Fruit fly (Drosophila melanogaster) whole organism, embryonic: ENCODE measurements around the gene CG4953.
A peak's percentile ranks its signal among the peaks of the same experiment; 100 is the strongest.

Experiments
- B-H2 ChIP-seq: fragments of 200-800 bp; sonication (Bioruptor generic); optimal IDR thresholded peaks from 2 replicates; lab custom pipeline; 2018; ENCODE audit warnings: missing biosample characterization, mild to moderate bottlenecking, missing genetic modification characterization
- Bgb ChIP-seq: fragments of 200-800 bp; sonication (Bioruptor generic); IDR thresholded peaks from 2 replicates; pipeline ENCODE4 v1.3.6; 2022; ENCODE audit warnings: missing biosample characterization, missing genetic modification characterization; ENCODE audit not compliant: partially characterized antibody
- CG13775 ChIP-seq: fragments of 200-800 bp; sonication (Bioruptor generic); optimal IDR thresholded peaks from 3 replicates; lab custom pipeline; 2017; ENCODE audit warnings: missing biosample characterization, mild to moderate bottlenecking, missing genetic modification characterization
- CG15479 ChIP-seq: fragments of 200-800 bp; sonication (Bioruptor generic); optimal IDR thresholded peaks from 3 replicates; lab custom pipeline; 2019; ENCODE audit warnings: missing biosample characterization, mild to moderate bottlenecking, missing genetic modification characterization, moderate library complexity
- CG1603 ChIP-seq: fragments of 200-800 bp; sonication (Bioruptor generic); optimal IDR thresholded peaks from 2 replicates; lab custom pipeline; 2019; ENCODE audit warnings: missing biosample characterization, mild to moderate bottlenecking, missing genetic modification characterization, moderate library complexity
- CG16813 ChIP-seq: fragments of 200-800 bp; sonication (Bioruptor generic); IDR thresholded peaks from 3 replicates; pipeline ENCODE4 v1.3.6; 2022; ENCODE audit warnings: missing biosample characterization, missing genetic modification characterization; ENCODE audit not compliant: partially characterized antibody
- CG17361 ChIP-seq: fragments of 200-800 bp; sonication (Bioruptor generic); IDR thresholded peaks from 3 replicates; pipeline ENCODE4 v1.3.6; 2022; ENCODE audit warnings: missing biosample characterization, missing genetic modification characterization
- CG17802 ChIP-seq: fragments of 200-800 bp; sonication (Bioruptor generic); optimal IDR thresholded peaks from 2 replicates; lab custom pipeline; 2018; ENCODE audit warnings: missing biosample characterization, mild to moderate bottlenecking, missing genetic modification characterization, moderate library complexity
- CG2116 ChIP-seq: fragments of 200-800 bp; sonication (Bioruptor generic); optimal IDR thresholded peaks from 3 replicates; lab custom pipeline; 2018; ENCODE audit warnings: missing biosample characterization, mild to moderate bottlenecking, missing genetic modification characterization
- CG2129 ChIP-seq: fragments of 200-800 bp; sonication (Bioruptor generic); IDR thresholded peaks from 2 replicates; pipeline ENCODE4 v1.3.6; 2022; ENCODE audit warnings: missing biosample characterization, missing genetic modification characterization; ENCODE audit not compliant: partially characterized antibody
- CG30020 ChIP-seq: fragments of 200-800 bp; optimal IDR thresholded peaks from 2 replicates; lab custom pipeline; 2019; ENCODE audit warnings: missing biosample characterization, mild to moderate bottlenecking, missing genetic modification characterization, moderate library complexity
- CG30403 ChIP-seq: fragments of 200-800 bp; sonication (Bioruptor generic); optimal IDR thresholded peaks from 3 replicates; lab custom pipeline; 2016; ENCODE audit warnings: missing biosample characterization, missing genetic modification characterization
- CG31224 ChIP-seq: fragments of 200-800 bp; sonication (Bioruptor generic); IDR thresholded peaks from 2 replicates; pipeline ENCODE4 v1.3.6; 2022; ENCODE audit warnings: missing biosample characterization, missing genetic modification characterization
- CG34224 ChIP-seq: fragments of 200-800 bp; sonication (Bioruptor generic); IDR thresholded peaks from 3 replicates; pipeline ENCODE4 v1.3.6; 2022; ENCODE audit warnings: missing biosample characterization, missing genetic modification characterization; ENCODE audit not compliant: partially characterized antibody
- CG3995 ChIP-seq: fragments of 200-800 bp; sonication (Bioruptor generic); optimal IDR thresholded peaks from 3 replicates; lab custom pipeline; 2016; ENCODE audit warnings: missing biosample characterization, missing genetic modification characterization
- CG42726 ChIP-seq: fragments of 200-800 bp; sonication (Bioruptor generic); IDR thresholded peaks from 2 replicates; pipeline ENCODE4 v1.3.6; 2022; ENCODE audit warnings: missing biosample characterization, missing genetic modification characterization; ENCODE audit not compliant: partially characterized antibody
- CG4617 ChIP-seq: fragments of 200-800 bp; sonication (Bioruptor generic); optimal IDR thresholded peaks from 3 replicates; lab custom pipeline; 2016; ENCODE audit warnings: missing biosample characterization, missing genetic modification characterization, borderline replicate concordance
- CG6791 ChIP-seq: fragments of 200-800 bp; sonication (Bioruptor generic); IDR thresholded peaks from 3 replicates; pipeline ENCODE4 v1.3.6; 2022; ENCODE audit warnings: missing biosample characterization, missing genetic modification characterization; ENCODE audit not compliant: partially characterized antibody
- CG8290 ChIP-seq, 3 experiments: fragments of 200-800 bp; sonication (Bioruptor generic); optimal IDR thresholded peaks; 2 replicates each; lab custom pipeline; 2016 to 2019; ENCODE audit warnings: missing biosample characterization in 3 of 3, missing genetic modification characterization in 3 of 3, mild to moderate bottlenecking in 2 of 3, moderate library complexity in 1 of 3
- CG8388 ChIP-seq: fragments of 200-800 bp; sonication (Bioruptor generic); optimal IDR thresholded peaks from 2 replicates; lab custom pipeline; 2019; ENCODE audit warnings: missing biosample characterization, mild to moderate bottlenecking, missing genetic modification characterization, moderate library complexity
- CG9727 ChIP-seq: fragments of 200-800 bp; sonication (Bioruptor generic); optimal IDR thresholded peaks from 3 replicates; lab custom pipeline; 2017; ENCODE audit warnings: missing biosample characterization, mild to moderate bottlenecking, missing genetic modification characterization
- CrebB ChIP-seq: fragments of 200-800 bp; sonication (Bioruptor generic); optimal IDR thresholded peaks from 3 replicates; lab custom pipeline; 2018; ENCODE audit warnings: missing biosample characterization, mild to moderate bottlenecking, missing genetic modification characterization
- Doc3 ChIP-seq: fragments of 200-800 bp; sonication (Bioruptor generic); IDR thresholded peaks from 3 replicates; pipeline ENCODE4 v1.3.6; 2022; ENCODE audit warnings: missing biosample characterization, missing genetic modification characterization; ENCODE audit not compliant: partially characterized antibody
- Dp ChIP-seq: fragments of 200-800 bp; sonication (Bioruptor generic); optimal IDR thresholded peaks from 2 replicates; lab custom pipeline; 2018; ENCODE audit warnings: missing biosample characterization, mild to moderate bottlenecking, missing genetic modification characterization, moderate library complexity
- Dref ChIP-seq: fragments of 200-800 bp; sonication (Bioruptor generic); IDR thresholded peaks from 2 replicates; pipeline ENCODE4 v1.3.6; 2022; ENCODE audit warnings: missing biosample characterization, missing genetic modification characterization
- NFAT ChIP-seq: fragments of 200-800 bp; sonication (Bioruptor generic); IDR thresholded peaks from 2 replicates; pipeline ENCODE4 v1.3.6; 2022; ENCODE audit warnings: missing biosample characterization, missing genetic modification characterization
- Opbp ChIP-seq: fragments of 200-800 bp; sonication (Bioruptor generic); IDR thresholded peaks from 3 replicates; pipeline ENCODE4 v1.3.6; 2022; ENCODE audit warnings: missing biosample characterization, missing genetic modification characterization; ENCODE audit not compliant: partially characterized antibody
- Optix ChIP-seq: fragments of 200-800 bp; sonication (Bioruptor generic); IDR thresholded peaks from 3 replicates; pipeline ENCODE4 v1.3.6; 2022; ENCODE audit warnings: missing biosample characterization, missing genetic modification characterization
- Ravus ChIP-seq: fragments of 200-800 bp; sonication (Bioruptor generic); IDR thresholded peaks from 2 replicates; pipeline ENCODE4 v1.3.6; 2022; ENCODE audit warnings: missing biosample characterization, missing genetic modification characterization
- Rfx ChIP-seq: fragments of 200-800 bp; sonication (Bioruptor generic); IDR thresholded peaks from 2 replicates; pipeline ENCODE4 v1.3.6; 2022; ENCODE audit warnings: missing biosample characterization, missing genetic modification characterization
- Sry-δ ChIP-seq: fragments of 200-800 bp; sonication (Bioruptor generic); optimal IDR thresholded peaks from 2 replicates; lab custom pipeline; 2016; ENCODE audit warnings: missing biosample characterization, missing genetic modification characterization
- ato ChIP-seq: fragments of 200-800 bp; sonication (Bioruptor generic); IDR thresholded peaks from 2 replicates; pipeline ENCODE4 v1.3.6; 2022; ENCODE audit warnings: missing biosample characterization, missing genetic modification characterization; ENCODE audit not compliant: partially characterized antibody
- chinmo ChIP-seq: fragments of 200-800 bp; sonication (Bioruptor generic); IDR thresholded peaks from 4 replicates; pipeline ENCODE4 v1.3.6; 2022; ENCODE audit warnings: missing biosample characterization, missing genetic modification characterization; ENCODE audit not compliant: partially characterized antibody
- ci ChIP-seq: fragments of 200-800 bp; sonication (Bioruptor generic); IDR thresholded peaks from 3 replicates; pipeline ENCODE4 v1.3.6; 2022; ENCODE audit warnings: missing biosample characterization, missing genetic modification characterization
- gcm ChIP-seq: fragments of 200-800 bp; sonication (Bioruptor generic); optimal IDR thresholded peaks from 2 replicates; lab custom pipeline; 2019; ENCODE audit warnings: missing biosample characterization, mild to moderate bottlenecking, missing genetic modification characterization, moderate library complexity
- grau ChIP-seq: fragments of 200-800 bp; optimal IDR thresholded peaks from 3 replicates; lab custom pipeline; 2019; ENCODE audit warnings: missing biosample characterization, mild to moderate bottlenecking, missing genetic modification characterization, moderate library complexity
- hb ChIP-seq: fragments of 200-800 bp; sonication (Bioruptor generic); IDR thresholded peaks from 3 replicates; pipeline ENCODE4 v1.3.6; 2022; ENCODE audit warnings: missing biosample characterization, missing genetic modification characterization; ENCODE audit not compliant: partially characterized antibody
- hbn ChIP-seq: fragments of 200-800 bp; sonication (Bioruptor generic); IDR thresholded peaks from 2 replicates; pipeline ENCODE4 v1.3.6; 2022; ENCODE audit warnings: missing biosample characterization, missing genetic modification characterization; ENCODE audit not compliant: partially characterized antibody
- klu ChIP-seq: fragments of 200-800 bp; sonication (Bioruptor generic); IDR thresholded peaks from 2 replicates; pipeline ENCODE4 v1.3.6; 2022; ENCODE audit warnings: missing biosample characterization, missing genetic modification characterization
- lmd ChIP-seq: fragments of 200-800 bp; sonication (Bioruptor generic); IDR thresholded peaks from 2 replicates; pipeline ENCODE4 v1.3.6; 2022; ENCODE audit warnings: missing biosample characterization, missing genetic modification characterization
- nerfin-2 ChIP-seq: fragments of 200-800 bp; sonication (Bioruptor generic); IDR thresholded peaks from 2 replicates; pipeline ENCODE4 v1.3.6; 2022; ENCODE audit warnings: missing biosample characterization, missing genetic modification characterization; ENCODE audit not compliant: partially characterized antibody
- pfk ChIP-seq: fragments of 200-800 bp; sonication (Bioruptor generic); optimal IDR thresholded peaks from 2 replicates; lab custom pipeline; 2018; ENCODE audit warnings: missing biosample characterization, mild to moderate bottlenecking, missing genetic modification characterization, moderate library complexity
- psq ChIP-seq: fragments of 200-800 bp; sonication (Bioruptor generic); optimal IDR thresholded peaks from 2 replicates; lab custom pipeline; 2017; ENCODE audit warnings: missing biosample characterization, missing genetic modification characterization
- ro ChIP-seq: fragments of 200-800 bp; sonication (Bioruptor generic); IDR thresholded peaks from 2 replicates; pipeline ENCODE4 v1.3.6; 2022; ENCODE audit warnings: missing biosample characterization, missing genetic modification characterization
- sim ChIP-seq: fragments of 200-800 bp; sonication (Bioruptor generic); IDR thresholded peaks from 2 replicates; pipeline ENCODE4 v1.3.6; 2022; ENCODE audit warnings: missing biosample characterization, missing genetic modification characterization
- ssp ChIP-seq: fragments of 200-800 bp; sonication (Bioruptor generic); IDR thresholded peaks from 2 replicates; pipeline ENCODE4 v1.3.6; 2022; ENCODE audit warnings: missing biosample characterization, missing genetic modification characterization
- tio ChIP-seq: fragments of 200-800 bp; sonication (Bioruptor generic); optimal IDR thresholded peaks from 2 replicates; lab custom pipeline; 2017; ENCODE audit warnings: missing biosample characterization, missing genetic modification characterization, inconsistent platforms
- trem ChIP-seq: fragments of 200-800 bp; optimal IDR thresholded peaks from 3 replicates; lab custom pipeline; 2019; ENCODE audit warnings: missing biosample characterization, mild to moderate bottlenecking, missing genetic modification characterization, moderate library complexity
- zf30C ChIP-seq: fragments of 200-800 bp; sonication (Bioruptor generic); optimal IDR thresholded peaks from 3 replicates; lab custom pipeline; 2018; ENCODE audit warnings: missing biosample characterization, mild to moderate bottlenecking, missing genetic modification characterization

Gene CG4953

DNA sequence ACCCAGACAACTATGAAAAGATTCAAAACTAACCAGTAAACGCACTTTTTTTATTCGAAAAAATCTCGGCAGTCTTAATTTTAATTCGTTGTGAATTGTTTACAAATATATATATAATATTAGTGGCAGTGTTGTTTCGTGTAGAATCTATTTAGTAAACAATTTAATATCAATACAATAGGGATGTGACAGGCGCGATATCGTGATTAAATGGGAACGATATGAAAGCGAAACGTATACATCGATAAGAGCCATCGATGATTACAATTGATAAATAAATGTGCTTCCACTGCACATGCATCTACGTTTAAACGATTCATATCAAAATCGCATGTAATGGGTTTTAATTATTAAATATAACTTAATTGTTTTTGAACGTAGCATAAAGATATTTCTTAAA lies 10.9 kb downstream of the CG4953 start:
- no peak for TF ChIP-seq tio (GFP tag; lab: Kevin White, UChicago)
- TF ChIP-seq CG1603 (tag; lab: Kevin White, UChicago), result peak; percentile 90
- peak; percentile 2 for TF ChIP-seq CG8290 (GFP tag; optimal IDR thresholded peaks at IDR 0.05; lab: Kevin White, UChicago)
- no peak for TF ChIP-seq CG8290 (tag; optimal IDR thresholded peaks at IDR 0.05; lab: Kevin White, UChicago)
- peak; percentile 68 for TF ChIP-seq Doc3 (GFP tag; lab: Robert Waterston, UW)
- peak; percentile 82 for TF ChIP-seq hb (GFP tag; lab: Robert Waterston, UW)
- peak; percentile 61; the same call in 1 of the 2 replicates for TF ChIP-seq hbn
- peak; percentile 27 for TF ChIP-seq Dp (GFP tag; lab: Kevin White, UChicago)
- TF ChIP-seq ssp (GFP tag; lab: Robert Waterston, UW), result peak; percentile 82
- TF ChIP-seq CG16813 (GFP tag; lab: Robert Waterston, UW), result peak; percentile 90
- TF ChIP-seq Dref (GFP tag; lab: Robert Waterston, UW), result peak; percentile 95
- TF ChIP-seq CG30020 (tag; lab: Kevin White, UChicago), result peak; percentile 96
- TF ChIP-seq sim (GFP tag; lab: Robert Waterston, UW), result no peak
- no peak for TF ChIP-seq gcm (GFP tag; lab: Kevin White, UChicago)
- TF ChIP-seq chinmo (GFP tag; lab: Robert Waterston, UW), result peak; percentile 81; the same call in 1 of the 4 replicates
- TF ChIP-seq ato, result peak; percentile 92
- peak; percentile 86 for TF ChIP-seq CG34224 (GFP tag; lab: Robert Waterston, UW)
- no peak for TF ChIP-seq psq (GFP tag; lab: Kevin White, UChicago)
- no peak for TF ChIP-seq CG13775 (GFP tag; lab: Kevin White, UChicago)
- TF ChIP-seq CG6791, result peak; percentile 92
- TF ChIP-seq CG42726 (GFP tag; lab: Robert Waterston, UW), result peak; percentile 97
- no peak for TF ChIP-seq CG17361 (GFP tag; lab: Robert Waterston, UW)
- TF ChIP-seq B-H2, result peak; percentile 9
- TF ChIP-seq NFAT (GFP tag; lab: Robert Waterston, UW), result no peak
- peak; percentile 66 for TF ChIP-seq trem (tag; lab: Kevin White, UChicago)
- peak; percentile 42 for TF ChIP-seq CG2116
- TF ChIP-seq Ravus (GFP tag; lab: Robert Waterston, UW), result no peak
- TF ChIP-seq Optix (GFP tag; lab: Robert Waterston, UW), result no peak
- TF ChIP-seq Sry-δ (GFP tag; lab: Kevin White, UChicago), result peak; percentile 87
- TF ChIP-seq Opbp, result peak; percentile 96
- no peak for TF ChIP-seq CrebB (tag; lab: Kevin White, UChicago)
- TF ChIP-seq lmd, result no peak
- no peak for TF ChIP-seq grau
- TF ChIP-seq CG15479, result no peak
- no peak for TF ChIP-seq CG31224
- TF ChIP-seq CG17802 (tag; lab: Kevin White, UChicago), result peak; percentile 59
- no peak for TF ChIP-seq CG30403 (GFP tag; lab: Kevin White, UChicago)
- TF ChIP-seq Rfx (GFP tag; lab: Robert Waterston, UW), result peak; percentile 48; the same call in 1 of the 2 replicates
- TF ChIP-seq CG8388, result no peak
- no peak for TF ChIP-seq zf30C (GFP tag; lab: Kevin White, UChicago)
- peak; percentile 96 for TF ChIP-seq Bgb (GFP tag; lab: Robert Waterston, UW)
- no peak for TF ChIP-seq ro (GFP tag; lab: Robert Waterston, UW)
- TF ChIP-seq pfk (GFP tag; lab: Kevin White, UChicago), result peak; percentile 91
- peak; percentile 43 for TF ChIP-seq CG4617 (GFP tag; lab: Kevin White, UChicago)
- TF ChIP-seq CG9727 (GFP tag; lab: Kevin White, UChicago), result no peak
- peak; percentile 64; the same call in 1 of the 2 replicates for TF ChIP-seq CG2129 (GFP tag; lab: Robert Waterston, UW)
- no peak for TF ChIP-seq ci (GFP tag; lab: Robert Waterston, UW)
- TF ChIP-seq nerfin-2 (GFP tag; lab: Robert Waterston, UW), result peak; percentile 78
- no peak for TF ChIP-seq klu
- TF ChIP-seq CG3995 (GFP tag; lab: Kevin White, UChicago), result peak; percentile 90
